Worm (Caenorhabditis elegans): ENCODE data around the gene arf-1.

DNA sequence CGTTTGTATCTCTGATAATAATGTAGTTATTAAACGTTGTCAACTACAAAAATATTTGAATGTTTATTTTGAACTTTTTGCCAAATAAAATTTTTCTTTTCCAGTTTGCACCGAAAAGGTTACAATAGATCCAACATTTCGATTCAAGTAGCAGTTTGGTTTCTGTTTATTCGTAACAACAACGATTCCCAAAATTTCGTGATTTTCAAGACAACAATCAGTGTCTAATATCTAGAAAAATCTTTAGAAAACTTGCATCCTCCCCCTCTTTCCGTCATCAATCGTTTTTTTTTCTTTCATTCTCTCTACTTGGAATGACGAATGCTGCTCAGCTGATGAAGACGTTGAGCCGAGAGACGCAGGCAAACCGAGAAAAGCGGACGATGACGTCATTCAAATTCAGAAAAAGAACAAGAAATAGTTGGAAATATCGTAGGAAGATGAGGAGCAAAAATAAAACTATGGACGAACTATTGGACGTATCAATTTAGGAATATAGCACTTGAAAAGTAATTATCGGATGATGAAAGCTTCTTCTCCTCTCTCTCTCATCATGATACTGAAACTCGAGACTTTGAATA lies 43.9 kb downstream of the arf-1 start:
- TF ChIP-seq lir-3 (tag; optimal IDR thresholded peaks at IDR 0.05) (no peak), nhr-10 (tag; optimal IDR thresholded peaks at IDR 0.05) (no peak), dpl-1 (GFP tag; optimal IDR thresholded peaks at IDR 0.05) (peak; percentile 21), ceh-32 (tag; optimal IDR thresholded peaks at IDR 0.05; ENCODE audit: poor library complexity) (no peak), pqm-1 (tag; optimal IDR thresholded peaks at IDR 0.05) (no peak), nhr-102 (tag; optimal IDR thresholded peaks at IDR 0.05) (no peak), nhr-237 (tag; optimal IDR thresholded peaks at IDR 0.05) (no peak), egl-27 (tag; optimal IDR thresholded peaks at IDR 0.05) (no peak), nhr-25 (tag; optimal IDR thresholded peaks at IDR 0.05; ENCODE audit: borderline replicate concordance, insufficient read depth) (no peak), nhr-76 (tag; optimal IDR thresholded peaks at IDR 0.05) (no peak), mep-1 (tag; optimal IDR thresholded peaks at IDR 0.05) (peak; percentile 59), lin-39 (tag; optimal IDR thresholded peaks at IDR 0.05) (no peak), pha-4 (GFP tag; IDR thresholded peaks at IDR 0.05) (no peak), pha-4 (tag; optimal IDR thresholded peaks at IDR 0.05) (no peak)

All from whole organism, L4 larva.